Fruit fly (Drosophila melanogaster) whole organism, embryonic: Measurements from ENCODE around the gene Der-2.

Experiments
- B-H1 ChIP-seq: fragments of 200-800 bp; sonication (Bioruptor generic); IDR thresholded peaks from 3 replicates; pipeline ENCODE4 v1.3.6; 2022; ENCODE audit warnings: missing biosample characterization, missing genetic modification characterization
- Bteb2 ChIP-seq: fragments of 200-800 bp; sonication (Bioruptor generic); optimal IDR thresholded peaks from 2 replicates; lab custom pipeline; 2016; ENCODE audit warnings: missing biosample characterization, missing genetic modification characterization
- CG11093 ChIP-seq: fragments of 200-800 bp; sonication (Bioruptor generic); IDR thresholded peaks from 3 replicates; pipeline ENCODE4 v1.3.6; 2022; ENCODE audit warnings: missing biosample characterization, missing genetic modification characterization
- CG12299 ChIP-seq: fragments of 200-800 bp; sonication (Bioruptor generic); optimal IDR thresholded peaks from 2 replicates; lab custom pipeline; 2018; ENCODE audit warnings: missing biosample characterization, mild to moderate bottlenecking, missing genetic modification characterization
- CG14441 ChIP-seq: fragments of 200-800 bp; sonication (Bioruptor generic); IDR thresholded peaks from 2 replicates; pipeline ENCODE4 v1.3.6; 2022; ENCODE audit warnings: missing biosample characterization, missing genetic modification characterization
- CG15514 ChIP-seq: fragments of 200-800 bp; sonication (Bioruptor generic); optimal IDR thresholded peaks from 3 replicates; lab custom pipeline; 2017; ENCODE audit warnings: missing biosample characterization, missing genetic modification characterization, mild to moderate bottlenecking, moderate library complexity, missing genetic modification reagents
- CG1603 ChIP-seq: fragments of 200-800 bp; sonication (Bioruptor generic); optimal IDR thresholded peaks from 2 replicates; lab custom pipeline; 2019; ENCODE audit warnings: missing biosample characterization, mild to moderate bottlenecking, missing genetic modification characterization, moderate library complexity
- CG1647 ChIP-seq: fragments of 200-800 bp; sonication (Bioruptor generic); optimal IDR thresholded peaks from 3 replicates; lab custom pipeline; 2016; ENCODE audit warnings: missing biosample characterization, missing genetic modification characterization
- CG17359 ChIP-seq: fragments of 200-800 bp; sonication (Bioruptor generic); optimal IDR thresholded peaks from 3 replicates; lab custom pipeline; 2018; ENCODE audit warnings: missing biosample characterization, mild to moderate bottlenecking, missing genetic modification characterization, moderate library complexity
- CG17568 ChIP-seq: fragments of 200-800 bp; sonication (Bioruptor generic); optimal IDR thresholded peaks from 2 replicates; lab custom pipeline; 2018; ENCODE audit warnings: missing biosample characterization, mild to moderate bottlenecking, missing genetic modification characterization, moderate library complexity
- CG1792 ChIP-seq: fragments of 200-800 bp; sonication (Bioruptor generic); optimal IDR thresholded peaks from 2 replicates; lab custom pipeline; 2016; ENCODE audit warnings: missing biosample characterization, missing genetic modification characterization
- CG18619 ChIP-seq: fragments of 200-800 bp; sonication (Bioruptor generic); optimal IDR thresholded peaks from 3 replicates; lab custom pipeline; 2017; ENCODE audit warnings: missing biosample characterization, mild to moderate bottlenecking, missing genetic modification characterization
- CG2712 ChIP-seq: fragments of 200-800 bp; optimal IDR thresholded peaks from 3 replicates; lab custom pipeline; 2019; ENCODE audit warnings: missing biosample characterization, mild to moderate bottlenecking, missing genetic modification characterization, moderate library complexity
- CG33213 ChIP-seq: fragments of 200-800 bp; sonication (Bioruptor generic); optimal IDR thresholded peaks from 3 replicates; lab custom pipeline; 2016; ENCODE audit warnings: missing biosample characterization, missing genetic modification characterization
- CG3838 ChIP-seq: fragments of 200-800 bp; sonication (Bioruptor generic); optimal IDR thresholded peaks from 3 replicates; lab custom pipeline; 2016; ENCODE audit warnings: missing biosample characterization, missing genetic modification characterization
- CG3847 ChIP-seq: fragments of 200-800 bp; sonication (Bioruptor generic); IDR thresholded peaks from 2 replicates; pipeline ENCODE4 v1.3.6; 2022; ENCODE audit warnings: missing biosample characterization, missing genetic modification characterization
- CG3995 ChIP-seq: fragments of 200-800 bp; sonication (Bioruptor generic); optimal IDR thresholded peaks from 3 replicates; lab custom pipeline; 2016; ENCODE audit warnings: missing biosample characterization, missing genetic modification characterization
- CG42726 ChIP-seq: fragments of 200-800 bp; sonication (Bioruptor generic); IDR thresholded peaks from 2 replicates; pipeline ENCODE4 v1.3.6; 2022; ENCODE audit warnings: missing biosample characterization, missing genetic modification characterization; ENCODE audit not compliant: partially characterized antibody
- CG6791 ChIP-seq: fragments of 200-800 bp; sonication (Bioruptor generic); IDR thresholded peaks from 3 replicates; pipeline ENCODE4 v1.3.6; 2022; ENCODE audit warnings: missing biosample characterization, missing genetic modification characterization; ENCODE audit not compliant: partially characterized antibody
- CG7556 ChIP-seq: fragments of 200-800 bp; sonication (Bioruptor generic); optimal IDR thresholded peaks from 2 replicates; lab custom pipeline; 2017; ENCODE audit warnings: missing biosample characterization, mild to moderate bottlenecking, missing genetic modification characterization
- CG8290 ChIP-seq, 3 experiments: fragments of 200-800 bp; sonication (Bioruptor generic); optimal IDR thresholded peaks; 2 replicates each; lab custom pipeline; 2016 to 2019; ENCODE audit warnings: missing biosample characterization in 3 of 3, missing genetic modification characterization in 3 of 3, mild to moderate bottlenecking in 2 of 3, moderate library complexity in 1 of 3
- CG9727 ChIP-seq: fragments of 200-800 bp; sonication (Bioruptor generic); optimal IDR thresholded peaks from 3 replicates; lab custom pipeline; 2017; ENCODE audit warnings: missing biosample characterization, mild to moderate bottlenecking, missing genetic modification characterization
- Deaf1 ChIP-seq: fragments of 200-800 bp; optimal IDR thresholded peaks from 3 replicates; lab custom pipeline; 2019; ENCODE audit warnings: missing biosample characterization, mild to moderate bottlenecking, missing genetic modification characterization, moderate library complexity
- Dek ChIP-seq: fragments of 200-800 bp; sonication (Bioruptor generic); optimal IDR thresholded peaks from 3 replicates; lab custom pipeline; 2019; ENCODE audit warnings: missing biosample characterization, mild to moderate bottlenecking, missing genetic modification characterization, moderate library complexity
- E2f1 ChIP-seq: fragments of 200-800 bp; sonication (Bioruptor generic); IDR thresholded peaks from 2 replicates; pipeline ENCODE4 v1.3.6; 2022; ENCODE audit warnings: missing biosample characterization, missing genetic modification characterization
- Fer3 ChIP-seq: fragments of 200-800 bp; sonication (Bioruptor generic); optimal IDR thresholded peaks from 2 replicates; lab custom pipeline; 2018; ENCODE audit warnings: missing biosample characterization, mild to moderate bottlenecking, missing genetic modification characterization, moderate library complexity
- Lhr ChIP-seq: fragments of 200-800 bp; sonication (Bioruptor generic); optimal IDR thresholded peaks from 3 replicates; lab custom pipeline; 2017; ENCODE audit warnings: mild to moderate bottlenecking, missing biosample characterization, missing genetic modification reagents, missing genetic modification characterization
- Lpt ChIP-seq: fragments of >200 bp; optimal IDR thresholded peaks from 2 replicates; lab custom pipeline; 2018; ENCODE audit warnings: missing biosample characterization, missing genetic modification characterization
- Mes4 ChIP-seq: fragments of 200-800 bp; sonication (Bioruptor generic); optimal IDR thresholded peaks from 2 replicates; lab custom pipeline; 2016; ENCODE audit warnings: missing biosample characterization, missing genetic modification characterization
- NFAT ChIP-seq: fragments of 200-800 bp; sonication (Bioruptor generic); IDR thresholded peaks from 2 replicates; pipeline ENCODE4 v1.3.6; 2022; ENCODE audit warnings: missing biosample characterization, missing genetic modification characterization
- NK7.1 ChIP-seq: fragments of 200-800 bp; sonication (Bioruptor generic); optimal IDR thresholded peaks from 3 replicates; lab custom pipeline; 2016; ENCODE audit warnings: missing biosample characterization, missing genetic modification characterization
- Poxn ChIP-seq: fragments of 200-800 bp; sonication (Bioruptor generic); IDR thresholded peaks from 2 replicates; pipeline ENCODE4 v1.3.6; 2022; ENCODE audit warnings: missing biosample characterization, missing genetic modification characterization
- Ptx1 ChIP-seq: fragments of 200-800 bp; sonication (Bioruptor generic); IDR thresholded peaks from 2 replicates; pipeline ENCODE4 v1.3.6; 2022; ENCODE audit warnings: missing biosample characterization, missing genetic modification characterization
- Rfx ChIP-seq: fragments of 200-800 bp; sonication (Bioruptor generic); IDR thresholded peaks from 2 replicates; pipeline ENCODE4 v1.3.6; 2022; ENCODE audit warnings: missing biosample characterization, missing genetic modification characterization
- Sox100B ChIP-seq: fragments of 200-800 bp; sonication (Bioruptor generic); optimal IDR thresholded peaks from 3 replicates; lab custom pipeline; 2018; ENCODE audit warnings: missing biosample characterization, mild to moderate bottlenecking, missing genetic modification characterization
- Sox102F ChIP-seq: fragments of 200-800 bp; sonication (Bioruptor generic); optimal IDR thresholded peaks from 2 replicates; lab custom pipeline; 2018; ENCODE audit warnings: missing biosample characterization, mild to moderate bottlenecking, missing genetic modification characterization, moderate library complexity
- Sry-δ ChIP-seq: fragments of 200-800 bp; sonication (Bioruptor generic); optimal IDR thresholded peaks from 2 replicates; lab custom pipeline; 2016; ENCODE audit warnings: missing biosample characterization, missing genetic modification characterization
- Trl ChIP-seq, 3 experiments: fragments of >200 bp in 2 of 3; fragments of 200-800 bp in 1 of 3; sonication (Bioruptor generic) in 1 of 3; optimal IDR thresholded peaks; 2 replicates in 1 of 3; 3 replicates in 2 of 3; lab custom pipeline; 2016 to 2017; ENCODE audit warnings: missing biosample characterization in 1 of 3, missing genetic modification characterization in 1 of 3
- cas ChIP-seq: fragments of 200-800 bp; sonication (Bioruptor generic); IDR thresholded peaks from 2 replicates; pipeline ENCODE4 v1.3.6; 2022; ENCODE audit warnings: missing biosample characterization, missing genetic modification characterization
- exex ChIP-seq: fragments of 200-800 bp; sonication (Bioruptor generic); optimal IDR thresholded peaks from 4 replicates; lab custom pipeline; 2018; ENCODE audit warnings: missing biosample characterization, mild to moderate bottlenecking, missing genetic modification characterization, moderate library complexity
- fd3F ChIP-seq: fragments of 200-800 bp; sonication (Bioruptor generic); optimal IDR thresholded peaks from 2 replicates; lab custom pipeline; 2018; ENCODE audit warnings: missing biosample characterization, mild to moderate bottlenecking, missing genetic modification characterization, moderate library complexity
- fru ChIP-seq: fragments of >200 bp; optimal IDR thresholded peaks from 2 replicates; lab custom pipeline; 2017
- gcm ChIP-seq: fragments of 200-800 bp; sonication (Bioruptor generic); optimal IDR thresholded peaks from 2 replicates; lab custom pipeline; 2019; ENCODE audit warnings: missing biosample characterization, mild to moderate bottlenecking, missing genetic modification characterization, moderate library complexity
- lbe ChIP-seq: fragments of 200-800 bp; sonication (Bioruptor generic); optimal IDR thresholded peaks from 2 replicates; lab custom pipeline; 2016; ENCODE audit warnings: missing biosample characterization, mild to moderate bottlenecking, missing genetic modification characterization
- lmd ChIP-seq: fragments of 200-800 bp; sonication (Bioruptor generic); IDR thresholded peaks from 2 replicates; pipeline ENCODE4 v1.3.6; 2022; ENCODE audit warnings: missing biosample characterization, missing genetic modification characterization
- pros ChIP-seq: fragments of 200-800 bp; sonication (Bioruptor generic); optimal IDR thresholded peaks from 3 replicates; lab custom pipeline; 2019; ENCODE audit warnings: missing biosample characterization, mild to moderate bottlenecking, missing genetic modification characterization, moderate library complexity
- sr ChIP-seq: fragments of 200-800 bp; sonication (Bioruptor generic); IDR thresholded peaks from 3 replicates; pipeline ENCODE4 v1.3.6; 2022; ENCODE audit warnings: missing biosample characterization, missing genetic modification characterization
- stwl ChIP-seq: fragments of 200-800 bp; sonication (Bioruptor generic); optimal IDR thresholded peaks from 3 replicates; lab custom pipeline; 2018; ENCODE audit warnings: missing biosample characterization, mild to moderate bottlenecking, missing genetic modification characterization, moderate library complexity
- tgo ChIP-seq: fragments of 200-800 bp; sonication (Bioruptor generic); IDR thresholded peaks from 3 replicates; pipeline ENCODE4 v1.3.6; 2022; ENCODE audit warnings: missing biosample characterization, missing genetic modification characterization
- ttk ChIP-seq: fragments of 200-800 bp; sonication (Bioruptor generic); IDR thresholded peaks from 2 replicates; pipeline ENCODE4 v2.1.2; 2022; ENCODE audit warnings: missing biosample characterization, missing genetic modification characterization

Gene Der-2

DNA sequence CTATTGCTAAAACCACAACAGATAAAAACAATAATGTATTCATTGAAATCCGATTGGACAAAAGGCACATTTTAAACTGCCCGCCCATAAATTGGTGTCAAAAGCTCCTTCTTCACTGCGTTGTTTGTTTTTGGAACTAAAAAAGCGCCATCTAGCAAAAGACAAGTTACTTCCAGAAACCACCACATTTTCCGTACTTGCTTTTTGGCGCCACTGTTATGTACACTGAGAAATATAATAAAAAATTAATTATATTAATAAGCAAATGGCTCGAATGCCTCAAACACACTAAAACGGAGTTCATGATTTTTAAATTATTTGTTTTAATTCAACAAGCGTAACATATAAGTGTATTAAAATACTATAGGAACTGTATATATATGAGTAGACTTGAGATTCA is 13.4 kb upstream of the Der-2 start (continued):
- TF ChIP-seq B-H1 (peak; percentile 80), CG6791 (GFP tag; lab: Robert Waterston, UW) (peak; percentile 38; the same call in 1 of the 3 replicates), NK7.1 (GFP tag; lab: Kevin White, UChicago) (no peak), CG15514 (GFP tag; lab: Kevin White, UChicago) (peak; percentile 73), CG33213 (GFP tag; lab: Kevin White, UChicago) (peak; percentile 75), CG1792 (peak; percentile 36), Lhr (peak; percentile 81), CG9727 (GFP tag; lab: Kevin White, UChicago) (peak; percentile 84), CG1647 (GFP tag; lab: Kevin White, UChicago) (peak; percentile 69), pros (GFP tag; lab: Kevin White, UChicago) (no peak), NFAT (peak; percentile 88), sr (GFP tag; lab: Robert Waterston, UW) (peak; percentile 80; the same call in 2 of the 3 replicates), Mes4 (peak; percentile 19), Fer3 (tag; lab: Kevin White, UChicago) (peak; percentile 87), CG42726 (GFP tag; lab: Robert Waterston, UW) (peak; percentile 83), Lpt (GFP tag; lab: Kevin White, UChicago) (no peak), Sox100B (peak; percentile 76), CG2712 (tag; lab: Kevin White, UChicago) (peak; percentile 91), Rfx (GFP tag; lab: Robert Waterston, UW) (peak; percentile 96), CG3838 (GFP tag; lab: Kevin White, UChicago) (peak; percentile 46), Dek (tag; lab: Kevin White, UChicago) (peak; percentile 87), CG18619 (peak; percentile 75), CG1603 (tag; lab: Kevin White, UChicago) (peak; percentile 72), fd3F (GFP tag; lab: Kevin White, UChicago) (peak; percentile 75), Sry-δ (GFP tag; lab: Kevin White, UChicago) (peak; percentile 21), fru (lab: Kevin White, UChicago) (no peak), tgo (GFP tag; lab: Robert Waterston, UW) (peak; percentile 91), lmd (GFP tag; lab: Robert Waterston, UW) (peak; percentile 86), ttk (GFP tag; lab: Robert Waterston, UW) (peak; percentile 77), stwl (peak; percentile 69), CG14441 (GFP tag; lab: Robert Waterston, UW) (peak; percentile 92), Deaf1 (tag; lab: Kevin White, UChicago) (peak; percentile 59), Sox102F (GFP tag; lab: Kevin White, UChicago) (peak; percentile 92), CG17568 (GFP tag; lab: Kevin White, UChicago) (peak; percentile 73), CG8290 (GFP tag; optimal IDR thresholded peaks at IDR 0.05; lab: Kevin White, UChicago) (no peak), CG8290 (tag; optimal IDR thresholded peaks at IDR 0.05; lab: Kevin White, UChicago) (no peak), Poxn (GFP tag; lab: Robert Waterston, UW) (no peak), lbe (GFP tag; lab: Kevin White, UChicago) (peak; percentile 35), CG3847 (GFP tag; lab: Robert Waterston, UW) (peak; percentile 74), CG7556 (GFP tag; lab: Kevin White, UChicago) (peak; percentile 79), CG17359 (tag; lab: Kevin White, UChicago) (peak; percentile 92), Trl (optimal IDR thresholded peaks at IDR 0.05; lab: Kevin White, UChicago) (no peak), Trl (GFP tag; optimal IDR thresholded peaks at IDR 0.05; lab: Kevin White, UChicago) (peak; percentile 80), CG11093 (GFP tag; lab: Robert Waterston, UW) (peak; percentile 68; the same call in 1 of the 3 replicates), exex (no peak), gcm (GFP tag; lab: Kevin White, UChicago) (peak; percentile 78), CG12299 (peak; percentile 53), Ptx1 (GFP tag; lab: Robert Waterston, UW) (peak; percentile 92), CG3995 (GFP tag; lab: Kevin White, UChicago) (peak; percentile 6), Bteb2 (GFP tag; lab: Kevin White, UChicago) (peak; percentile 35), cas (peak; percentile 67), E2f1 (peak; percentile 86)
